Worm (Caenorhabditis elegans): ENCODE data around the gene K10H10.10.

The K10H10.10 gene

ce11 chrII:14502997-14503396 is 4.6 kb upstream of the K10H10.10 start, which contains the start of gene K10H10.6:
TSS of gene K10H10.6 (plus strand) at chrII:14503297.
- TF ChIP-seq unc-39 (tag; optimal IDR thresholded peaks at IDR 0.05) (no peak), ceh-39 (tag; optimal IDR thresholded peaks at IDR 0.05) (no peak), ceh-43 (GFP tag; optimal IDR thresholded peaks at IDR 0.05) (no peak), zip-8 (tag; optimal IDR thresholded peaks at IDR 0.05) (no peak), lin-32 (GFP tag; optimal IDR thresholded peaks at IDR 0.05) (no peak), nhr-2 (tag; optimal IDR thresholded peaks at IDR 0.05) (no peak), unc-62 (GFP tag; optimal IDR thresholded peaks at IDR 0.05) (no peak), nhr-12 (tag; optimal IDR thresholded peaks at IDR 0.05) (no peak), ham-2 (GFP tag; optimal IDR thresholded peaks at IDR 0.05) (no peak), tbx-8 (GFP tag; optimal IDR thresholded peaks at IDR 0.05) (no peak), drap-1 (GFP tag; optimal IDR thresholded peaks at IDR 0.05) (no peak), elt-3 (tag; optimal IDR thresholded peaks at IDR 0.05) (no peak), ceh-83 (GFP tag; optimal IDR thresholded peaks at IDR 0.05) (no peak)

- TF ChIP-seq hlh-1 (tag; optimal IDR thresholded peaks at IDR 0.05) (no peak), snpc-4 (tag; optimal IDR thresholded peaks at IDR 0.05) (no peak), elt-1 (tag; optimal IDR thresholded peaks at IDR 0.05; ENCODE audit: borderline replicate concordance, insufficient read depth) (no peak), mab-5 (tag; optimal IDR thresholded peaks at IDR 0.05) (no peak), pha-4 (tag; optimal IDR thresholded peaks at IDR 0.05) (no peak), mls-2 (tag; optimal IDR thresholded peaks at IDR 0.05) (no peak), unc-120 (tag; optimal IDR thresholded peaks at IDR 0.05; ENCODE audit: poor library complexity, severe bottlenecking) (no peak), ham-2 (GFP tag; optimal IDR thresholded peaks at IDR 0.05) (no peak), drap-1 (GFP tag; optimal IDR thresholded peaks at IDR 0.05) (no peak), bed-3 (GFP tag; optimal IDR thresholded peaks at IDR 0.05) (no peak), nhr-12 (tag; optimal IDR thresholded peaks at IDR 0.05) (no peak), ces-1 (GFP tag; optimal IDR thresholded peaks at IDR 0.05) (no peak), cnd-1 (tag; optimal IDR thresholded peaks at IDR 0.05) (no peak), nhr-76 (tag; optimal IDR thresholded peaks at IDR 0.05) (no peak), lin-13 (tag; optimal IDR thresholded peaks at IDR 0.05) (no peak)
Measured at ce11 chrII:14506245-14506644, 1.3 kb upstream of the K10H10.10 start, which contains the start of gene K10H10.12. TSS of gene K10H10.12 (minus strand) at chrII:14506345.

- TF ChIP-seq pha-4 (tag; optimal IDR thresholded peaks at IDR 0.05) (no peak), ztf-11 (tag; optimal IDR thresholded peaks at IDR 0.05) (no peak), elt-1 (tag; optimal IDR thresholded peaks at IDR 0.05; ENCODE audit: borderline replicate concordance, insufficient read depth) (no peak), sem-2 (GFP tag; optimal IDR thresholded peaks at IDR 0.05) (no peak), zip-8 (tag; optimal IDR thresholded peaks at IDR 0.05) (no peak), mep-1 (tag; optimal IDR thresholded peaks at IDR 0.05) (no peak), nhr-2 (tag; optimal IDR thresholded peaks at IDR 0.05) (no peak), mls-2 (tag; optimal IDR thresholded peaks at IDR 0.05) (no peak), unc-120 (tag; optimal IDR thresholded peaks at IDR 0.05; ENCODE audit: poor library complexity, severe bottlenecking) (no peak), ceh-39 (tag; optimal IDR thresholded peaks at IDR 0.05) (no peak), ceh-43 (GFP tag; optimal IDR thresholded peaks at IDR 0.05) (no peak), flh-1 (GFP tag; optimal IDR thresholded peaks at IDR 0.05) (no peak), lin-13 (tag; optimal IDR thresholded peaks at IDR 0.05) (no peak), drap-1 (GFP tag; optimal IDR thresholded peaks at IDR 0.05) (no peak), nhr-76 (tag; optimal IDR thresholded peaks at IDR 0.05) (no peak)
Measured at ce11 chrII:14510162-14510561, 2.6 kb downstream of the K10H10.10 start.

- TF ChIP-seq blmp-1 (tag; optimal IDR thresholded peaks at IDR 0.05) (no peak), M03D4.4 (tag; optimal IDR thresholded peaks at IDR 0.05) (no peak), snpc-4 (tag; optimal IDR thresholded peaks at IDR 0.05) (no peak), sptf-1 (tag; optimal IDR thresholded peaks at IDR 0.05) (no peak), hlh-1 (tag; optimal IDR thresholded peaks at IDR 0.05) (no peak), cnd-1 (tag; optimal IDR thresholded peaks at IDR 0.05) (no peak), ztf-11 (tag; optimal IDR thresholded peaks at IDR 0.05) (no peak), sem-2 (GFP tag; optimal IDR thresholded peaks at IDR 0.05) (no peak), ces-1 (GFP tag; optimal IDR thresholded peaks at IDR 0.05) (no peak), ham-2 (GFP tag; optimal IDR thresholded peaks at IDR 0.05) (no peak), drap-1 (GFP tag; optimal IDR thresholded peaks at IDR 0.05) (no peak), ceh-39 (tag; optimal IDR thresholded peaks at IDR 0.05) (no peak)
Measured at ce11 chrII:14511189-14511588, 3.6 kb downstream of the K10H10.10 start, which contains the start of gene K10H10.13. TSS of gene K10H10.13 (minus strand) at chrII:14511289.

Measured in whole organism, mixed stage, embryonic.